Fruit fly (Drosophila melanogaster) whole organism, embryonic: Measurements from ENCODE around the gene beta4GalT7.

Experiments used
- Atf3 ChIP-seq: fragments of 200-800 bp; sonication (Bioruptor generic); optimal IDR thresholded peaks from 3 replicates; lab custom pipeline; 2016; ENCODE audit warnings: missing biosample characterization, missing genetic modification characterization
- Atf6 ChIP-seq: fragments of 200-800 bp; sonication (Bioruptor generic); IDR thresholded peaks from 2 replicates; pipeline ENCODE4 v1.3.6; 2022; ENCODE audit warnings: missing biosample characterization, missing genetic modification characterization
- CG10147 ChIP-seq: fragments of 200-800 bp; sonication (Bioruptor generic); optimal IDR thresholded peaks from 2 replicates; lab custom pipeline; 2019; ENCODE audit warnings: missing biosample characterization, mild to moderate bottlenecking, missing genetic modification characterization, moderate library complexity
- CG10267 ChIP-seq: fragments of 200-800 bp; sonication (Bioruptor generic); optimal IDR thresholded peaks from 2 replicates; lab custom pipeline; 2018; ENCODE audit warnings: missing biosample characterization, mild to moderate bottlenecking, missing genetic modification characterization, moderate library complexity
- CG12299 ChIP-seq: fragments of 200-800 bp; sonication (Bioruptor generic); optimal IDR thresholded peaks from 2 replicates; lab custom pipeline; 2018; ENCODE audit warnings: missing biosample characterization, mild to moderate bottlenecking, missing genetic modification characterization
- CG16813 ChIP-seq: fragments of 200-800 bp; sonication (Bioruptor generic); IDR thresholded peaks from 3 replicates; pipeline ENCODE4 v1.3.6; 2022; ENCODE audit warnings: missing biosample characterization, missing genetic modification characterization; ENCODE audit not compliant: partially characterized antibody
- CG6765 ChIP-seq: fragments of 200-800 bp; sonication (Bioruptor generic); optimal IDR thresholded peaks from 3 replicates; lab custom pipeline; 2017; ENCODE audit warnings: missing biosample characterization, mild to moderate bottlenecking, missing genetic modification characterization
- CG7745 ChIP-seq: fragments of 200-800 bp; sonication (Bioruptor generic); optimal IDR thresholded peaks from 2 replicates; lab custom pipeline; 2018; ENCODE audit warnings: missing biosample characterization, mild to moderate bottlenecking, missing genetic modification characterization, moderate library complexity
- CG8478 ChIP-seq: fragments of >200 bp; optimal IDR thresholded peaks from 2 replicates; lab custom pipeline; 2018
- CG9437 ChIP-seq: fragments of 200-800 bp; sonication (Bioruptor generic); optimal IDR thresholded peaks from 2 replicates; lab custom pipeline; 2018; ENCODE audit warnings: missing biosample characterization, mild to moderate bottlenecking, missing genetic modification characterization
- H15 ChIP-seq: fragments of 200-800 bp; sonication (Bioruptor generic); IDR thresholded peaks from 3 replicates; pipeline ENCODE4 v1.3.6; 2022; ENCODE audit warnings: missing biosample characterization, missing genetic modification characterization
- HLH3B ChIP-seq: fragments of 200-800 bp; sonication (Bioruptor generic); IDR thresholded peaks from 2 replicates; pipeline ENCODE4 v1.3.6; 2022; ENCODE audit warnings: missing biosample characterization, missing genetic modification characterization
- Hr51 ChIP-seq, 2 experiments: fragments of 200-800 bp; sonication (Bioruptor generic); optimal IDR thresholded peaks; 2 replicates in 1 of 2; 3 replicates in 1 of 2; lab custom pipeline; 2016 to 2018; ENCODE audit warnings: missing biosample characterization in 2 of 2, missing genetic modification characterization in 2 of 2, mild to moderate bottlenecking in 1 of 2, moderate library complexity in 1 of 2
- Hsf ChIP-seq: fragments of 200-800 bp; sonication (Bioruptor generic); optimal IDR thresholded peaks from 3 replicates; lab custom pipeline; 2016; ENCODE audit warnings: missing biosample characterization, missing genetic modification characterization
- MTF-1 ChIP-seq: fragments of 200-800 bp; sonication (Bioruptor generic); optimal IDR thresholded peaks from 2 replicates; lab custom pipeline; 2018; ENCODE audit warnings: missing biosample characterization, mild to moderate bottlenecking, missing genetic modification characterization, borderline replicate concordance
- Myb ChIP-seq: fragments of 200-800 bp; sonication (Bioruptor generic); optimal IDR thresholded peaks from 2 replicates; lab custom pipeline; 2016; ENCODE audit warnings: missing biosample characterization, missing genetic modification characterization
- NC2α ChIP-seq: fragments of 200-800 bp; sonication (Bioruptor generic); optimal IDR thresholded peaks from 2 replicates; lab custom pipeline; 2016; ENCODE audit warnings: missing biosample characterization, missing genetic modification characterization
- NC2β ChIP-seq: fragments of 200-800 bp; sonication (Bioruptor generic); optimal IDR thresholded peaks from 2 replicates; lab custom pipeline; 2016; ENCODE audit warnings: missing biosample characterization, missing genetic modification characterization
- NfI ChIP-seq: fragments of 200-800 bp; sonication (Bioruptor generic); optimal IDR thresholded peaks from 3 replicates; lab custom pipeline; 2018; ENCODE audit warnings: missing biosample characterization, mild to moderate bottlenecking, missing genetic modification characterization, moderate library complexity
- Pdp1 ChIP-seq, 2 experiments: fragments of 200-800 bp; sonication (Bioruptor generic); optimal IDR thresholded peaks; 3 replicates each; lab custom pipeline; 2016; ENCODE audit warnings: missing biosample characterization in 2 of 2, missing genetic modification characterization in 2 of 2, mild to moderate bottlenecking in 1 of 2, moderate library complexity in 1 of 2
- Sox100B ChIP-seq: fragments of 200-800 bp; sonication (Bioruptor generic); optimal IDR thresholded peaks from 3 replicates; lab custom pipeline; 2018; ENCODE audit warnings: missing biosample characterization, mild to moderate bottlenecking, missing genetic modification characterization
- Sry-β ChIP-seq: fragments of 200-800 bp; sonication (Bioruptor generic); optimal IDR thresholded peaks from 2 replicates; lab custom pipeline; 2018; ENCODE audit warnings: missing biosample characterization, mild to moderate bottlenecking, missing genetic modification characterization, moderate library complexity
- TFAM ChIP-seq: fragments of 200-800 bp; sonication (Bioruptor generic); optimal IDR thresholded peaks from 2 replicates; lab custom pipeline; 2017; ENCODE audit warnings: missing biosample characterization, missing genetic modification characterization, inconsistent platforms
- Vsx1 ChIP-seq: fragments of 200-800 bp; sonication (Bioruptor generic); optimal IDR thresholded peaks from 2 replicates; lab custom pipeline; 2017; ENCODE audit warnings: missing biosample characterization, mild to moderate bottlenecking, missing genetic modification characterization, missing genetic modification reagents
- YL-1 ChIP-seq: fragments of 200-800 bp; sonication (Bioruptor generic); optimal IDR thresholded peaks from 3 replicates; lab custom pipeline; 2017; ENCODE audit warnings: missing biosample characterization, mild to moderate bottlenecking, missing genetic modification characterization
- abd-A ChIP-seq: fragments of 200-800 bp; sonication (Bioruptor generic); optimal IDR thresholded peaks from 3 replicates; lab custom pipeline; 2019; ENCODE audit warnings: missing biosample characterization, mild to moderate bottlenecking, missing genetic modification characterization, moderate library complexity
- bbx ChIP-seq: fragments of 200-800 bp; sonication (Bioruptor generic); IDR thresholded peaks from 2 replicates; pipeline ENCODE4 v1.3.6; 2022; ENCODE audit warnings: missing biosample characterization, missing genetic modification characterization; ENCODE audit not compliant: partially characterized antibody
- bsh ChIP-seq, 2 experiments: fragments of 200-800 bp; sonication (Bioruptor generic); optimal IDR thresholded peaks; 2 replicates each; lab custom pipeline; 2017 to 2018; ENCODE audit warnings: mild to moderate bottlenecking in 2 of 2, missing biosample characterization in 2 of 2, missing genetic modification characterization in 2 of 2, moderate library complexity in 1 of 2
- cad ChIP-seq: fragments of >200 bp; optimal IDR thresholded peaks from 2 replicates; lab custom pipeline; 2017; ENCODE audit warnings: missing biosample characterization, missing genetic modification characterization
- crol ChIP-seq: fragments of 200-800 bp; sonication (Bioruptor generic); IDR thresholded peaks from 2 replicates; pipeline ENCODE4 v1.3.6; 2022; ENCODE audit warnings: missing biosample characterization, missing genetic modification characterization
- fd3F ChIP-seq: fragments of 200-800 bp; sonication (Bioruptor generic); optimal IDR thresholded peaks from 2 replicates; lab custom pipeline; 2018; ENCODE audit warnings: missing biosample characterization, mild to moderate bottlenecking, missing genetic modification characterization, moderate library complexity
- gcm ChIP-seq: fragments of 200-800 bp; sonication (Bioruptor generic); optimal IDR thresholded peaks from 2 replicates; lab custom pipeline; 2019; ENCODE audit warnings: missing biosample characterization, mild to moderate bottlenecking, missing genetic modification characterization, moderate library complexity
- gfzf ChIP-seq: fragments of 200-800 bp; sonication (Bioruptor generic); optimal IDR thresholded peaks from 2 replicates; lab custom pipeline; 2016; ENCODE audit warnings: missing biosample characterization, mild to moderate bottlenecking, missing genetic modification characterization, moderate library complexity
- h ChIP-seq: fragments of >200 bp; optimal IDR thresholded peaks from 2 replicates; lab custom pipeline; 2017
- her ChIP-seq: fragments of 200-800 bp; sonication (Bioruptor generic); optimal IDR thresholded peaks from 2 replicates; lab custom pipeline; 2016; ENCODE audit warnings: missing biosample characterization, missing genetic modification characterization
- inv ChIP-seq: fragments of 200-800 bp; sonication (Bioruptor generic); IDR thresholded peaks from 2 replicates; pipeline ENCODE4 v1.3.6; 2022; ENCODE audit warnings: missing biosample characterization, missing genetic modification characterization; ENCODE audit not compliant: partially characterized antibody
- knrl ChIP-seq: fragments of 200-800 bp; sonication (Bioruptor generic); IDR thresholded peaks from 3 replicates; pipeline ENCODE4 v1.3.6; 2022; ENCODE audit warnings: missing biosample characterization, missing genetic modification characterization; ENCODE audit not compliant: partially characterized antibody
- lab ChIP-seq: fragments of 200-800 bp; sonication (Bioruptor generic); optimal IDR thresholded peaks from 3 replicates; lab custom pipeline; 2017; ENCODE audit warnings: missing biosample characterization, missing genetic modification characterization, mild to moderate bottlenecking, moderate library complexity, missing genetic modification reagents
- nau ChIP-seq: fragments of 200-800 bp; sonication (Bioruptor generic); optimal IDR thresholded peaks from 3 replicates; lab custom pipeline; 2017; ENCODE audit warnings: missing biosample characterization, mild to moderate bottlenecking, missing genetic modification characterization, missing genetic modification reagents
- odd ChIP-seq: fragments of 200-800 bp; sonication (Bioruptor generic); optimal IDR thresholded peaks from 2 replicates; lab custom pipeline; 2017; ENCODE audit warnings: missing biosample characterization, mild to moderate bottlenecking, missing genetic modification characterization
- pzg ChIP-seq: fragments of 200-800 bp; sonication (Bioruptor generic); optimal IDR thresholded peaks from 3 replicates; lab custom pipeline; 2018; ENCODE audit warnings: missing biosample characterization, mild to moderate bottlenecking, missing genetic modification characterization, moderate library complexity
- ranshi ChIP-seq: fragments of 200-800 bp; sonication (Bioruptor generic); IDR thresholded peaks from 2 replicates; pipeline ENCODE4 v1.3.6; 2022; ENCODE audit warnings: missing biosample characterization, missing genetic modification characterization
- schlank ChIP-seq: fragments of 200-800 bp; sonication (Bioruptor generic); optimal IDR thresholded peaks from 2 replicates; lab custom pipeline; 2018; ENCODE audit warnings: missing biosample characterization, mild to moderate bottlenecking, missing genetic modification characterization
- sens-2 ChIP-seq: fragments of 200-800 bp; sonication (Bioruptor generic); IDR thresholded peaks from 2 replicates; pipeline ENCODE4 v1.3.6; 2022; ENCODE audit warnings: missing biosample characterization, missing genetic modification characterization
- tap ChIP-seq: fragments of 200-800 bp; optimal IDR thresholded peaks from 3 replicates; lab custom pipeline; 2019; ENCODE audit warnings: missing biosample characterization, mild to moderate bottlenecking, missing genetic modification characterization, moderate library complexity
- tin ChIP-seq: fragments of 200-800 bp; sonication (Bioruptor generic); optimal IDR thresholded peaks from 3 replicates; lab custom pipeline; 2016; ENCODE audit warnings: missing biosample characterization, missing genetic modification characterization
- tll ChIP-seq, 2 experiments: fragments of 200-800 bp in 1 of 2; fragments of >200 bp in 1 of 2; sonication (Bioruptor generic) in 1 of 2; optimal IDR thresholded peaks; 2 replicates each; lab custom pipeline; 2017 to 2019; ENCODE audit warnings: missing biosample characterization in 2 of 2, missing genetic modification characterization in 2 of 2, mild to moderate bottlenecking in 1 of 2, moderate library complexity in 1 of 2

beta4GalT7 gene

dm6 chr3R:25049383-25049741 lies 26.3 kb downstream of the beta4GalT7 start, which contains the start of gene CG11791 (continued):
- TF ChIP-seq crol (GFP tag; lab: Robert Waterston, UW): no peak
- peak; percentile 28 for TF ChIP-seq pzg (GFP tag; lab: Kevin White, UChicago)
- TF ChIP-seq H15 (GFP tag; lab: Robert Waterston, UW): no peak
- no peak for TF ChIP-seq Atf6 (GFP tag; lab: Robert Waterston, UW)
- TF ChIP-seq TFAM (GFP tag; lab: Kevin White, UChicago): no peak
- TF ChIP-seq CG12299 (tag; lab: Kevin White, UChicago): no peak
- TF ChIP-seq tin: no peak
- no peak for TF ChIP-seq CG9437 (GFP tag; lab: Kevin White, UChicago)
- no peak for TF ChIP-seq nau
- peak; percentile 65 for TF ChIP-seq gfzf (GFP tag; lab: Kevin White, UChicago)
- no peak for TF ChIP-seq fd3F
- TF ChIP-seq, all 482 proteins: peak for 13

dm6 chr3R:25049742-25050517 lies 26.9 kb downstream of the beta4GalT7 start:
- no peak for TF ChIP-seq sens-2
- no peak for TF ChIP-seq inv (GFP tag; lab: Robert Waterston, UW)
- peak; percentile 38 for TF ChIP-seq CG7745
- no peak for TF ChIP-seq YL-1 (GFP tag; lab: Kevin White, UChicago)
- TF ChIP-seq bbx (GFP tag; lab: Robert Waterston, UW): no peak
- TF ChIP-seq Vsx1 (GFP tag; lab: Kevin White, UChicago): no peak
- TF ChIP-seq CG6765: peak; percentile 54
- TF ChIP-seq ranshi: no peak
- no peak for TF ChIP-seq h
- TF ChIP-seq NfI (GFP tag; lab: Kevin White, UChicago): peak; percentile 7
- peak; percentile 3 for TF ChIP-seq schlank (tag; lab: Kevin White, UChicago)
- peak; percentile 9 for TF ChIP-seq Myb (GFP tag; lab: Kevin White, UChicago)
- no peak for TF ChIP-seq Hr51 (GFP tag; optimal IDR thresholded peaks at IDR 0.05; lab: Kevin White, UChicago)
- peak; percentile 40 for TF ChIP-seq Sry-β (GFP tag; lab: Kevin White, UChicago)
- no peak for TF ChIP-seq HLH3B (GFP tag; lab: Robert Waterston, UW)
- peak in 1 of 2 experiments; percentile 54 for TF ChIP-seq Pdp1 (GFP tag; optimal IDR thresholded peaks at IDR 0.05; lab: Kevin White, UChicago)
- TF ChIP-seq gcm (GFP tag; lab: Kevin White, UChicago): peak; percentile 42
- TF ChIP-seq Atf3 (GFP tag; lab: Kevin White, UChicago): peak; percentile 35
- no peak for TF ChIP-seq NC2β (GFP tag; lab: Kevin White, UChicago)
- no peak for TF ChIP-seq knrl (GFP tag; lab: Robert Waterston, UW)
- peak; percentile 48 for TF ChIP-seq odd (GFP tag; lab: Kevin White, UChicago)
- TF ChIP-seq CG10267 (tag; lab: Kevin White, UChicago): peak; percentile 81
- TF ChIP-seq Sox100B (GFP tag; lab: Kevin White, UChicago): no peak
- no peak for TF ChIP-seq CG16813
- peak in 1 of 2 experiments; percentile 47 for TF ChIP-seq tll (GFP tag; optimal IDR thresholded peaks at IDR 0.05; lab: Kevin White, UChicago)
- peak; percentile 72 for TF ChIP-seq lab (GFP tag; lab: Kevin White, UChicago)
- TF ChIP-seq tap: peak; percentile 28
- TF ChIP-seq CG8478 (lab: Kevin White, UChicago): no peak
- peak in 1 of 2 experiments; percentile 37 for TF ChIP-seq bsh (GFP tag; optimal IDR thresholded peaks at IDR 0.05; lab: Kevin White, UChicago)
- peak; percentile 8 for TF ChIP-seq CG10147 (GFP tag; lab: Kevin White, UChicago)
- TF ChIP-seq her: peak; percentile 15
- peak; percentile 80 for TF ChIP-seq abd-A (tag; lab: Kevin White, UChicago)
- TF ChIP-seq MTF-1 (GFP tag; lab: Kevin White, UChicago): peak; percentile 24
- TF ChIP-seq NC2α (GFP tag; lab: Kevin White, UChicago): no peak
- no peak for TF ChIP-seq Hsf (GFP tag; lab: Kevin White, UChicago)
- no peak for TF ChIP-seq cad (GFP tag; lab: Kevin White, UChicago)
